Fruit fly (Drosophila melanogaster) whole organism, embryonic: Measurements from ENCODE around the gene CG15818.
A peak's percentile ranks its signal among the peaks of the same experiment; 100 is the strongest.

Source experiments
- BEAF-32 ChIP-seq: fragments of 200-800 bp; sonication (Bioruptor generic); optimal IDR thresholded peaks from 3 replicates; lab custom pipeline; 2017; ENCODE audit warnings: missing biosample characterization, missing genetic modification characterization, mild to moderate bottlenecking, moderate library complexity, missing genetic modification reagents
- CG10321 ChIP-seq: fragments of 200-800 bp; sonication (Bioruptor generic); IDR thresholded peaks from 2 replicates; pipeline ENCODE4 v1.3.6; 2022; ENCODE audit warnings: missing biosample characterization, missing genetic modification characterization
- CG10654 ChIP-seq: fragments of 200-800 bp; sonication (Bioruptor generic); optimal IDR thresholded peaks from 2 replicates; lab custom pipeline; 2016; ENCODE audit warnings: missing biosample characterization, missing genetic modification characterization
- CG11696 ChIP-seq: fragments of 200-800 bp; sonication (Bioruptor generic); IDR thresholded peaks from 2 replicates; pipeline ENCODE4 v1.3.6; 2022; ENCODE audit warnings: missing biosample characterization, missing genetic modification characterization
- CG12155 ChIP-seq: fragments of 200-800 bp; sonication (Bioruptor generic); optimal IDR thresholded peaks from 3 replicates; lab custom pipeline; 2016; ENCODE audit warnings: missing biosample characterization, missing genetic modification characterization
- CG13624 ChIP-seq: fragments of 200-800 bp; sonication (Bioruptor generic); optimal IDR thresholded peaks from 2 replicates; lab custom pipeline; 2016; ENCODE audit warnings: missing biosample characterization, missing genetic modification characterization
- CG14667 ChIP-seq: fragments of 200-800 bp; sonication (Bioruptor generic); IDR thresholded peaks from 2 replicates; pipeline ENCODE4 v1.3.6; 2022; ENCODE audit warnings: missing biosample characterization, missing genetic modification characterization
- CG14710 ChIP-seq: fragments of 200-800 bp; sonication (Bioruptor generic); optimal IDR thresholded peaks from 3 replicates; lab custom pipeline; 2019; ENCODE audit warnings: missing biosample characterization, mild to moderate bottlenecking, missing genetic modification characterization, moderate library complexity
- CG15479 ChIP-seq: fragments of 200-800 bp; sonication (Bioruptor generic); optimal IDR thresholded peaks from 3 replicates; lab custom pipeline; 2019; ENCODE audit warnings: missing biosample characterization, mild to moderate bottlenecking, missing genetic modification characterization, moderate library complexity
- CG18599 ChIP-seq: fragments of 200-800 bp; sonication (Bioruptor generic); optimal IDR thresholded peaks from 3 replicates; lab custom pipeline; 2017; ENCODE audit warnings: missing biosample characterization, missing genetic modification characterization, mild to moderate bottlenecking, moderate library complexity, missing genetic modification reagents
- CG2116 ChIP-seq: fragments of 200-800 bp; sonication (Bioruptor generic); optimal IDR thresholded peaks from 3 replicates; lab custom pipeline; 2018; ENCODE audit warnings: missing biosample characterization, mild to moderate bottlenecking, missing genetic modification characterization
- CG32532 ChIP-seq: fragments of 200-800 bp; sonication (Bioruptor generic); IDR thresholded peaks from 2 replicates; pipeline ENCODE4 v1.3.6; 2022; ENCODE audit warnings: missing biosample characterization, missing genetic modification characterization
- CG4282 ChIP-seq: fragments of 200-800 bp; sonication (Bioruptor generic); optimal IDR thresholded peaks from 2 replicates; lab custom pipeline; 2016; ENCODE audit warnings: missing biosample characterization, missing genetic modification characterization
- CG4424 ChIP-seq: fragments of 200-800 bp; sonication (Bioruptor generic); optimal IDR thresholded peaks from 3 replicates; lab custom pipeline; 2016; ENCODE audit warnings: missing biosample characterization, missing genetic modification characterization
- CG4854 ChIP-seq: fragments of 200-800 bp; sonication (Bioruptor generic); optimal IDR thresholded peaks from 2 replicates; lab custom pipeline; 2016; ENCODE audit warnings: missing biosample characterization, missing genetic modification characterization, inconsistent platforms
- CG9932 ChIP-seq: fragments of 200-800 bp; sonication (Bioruptor generic); IDR thresholded peaks from 2 replicates; pipeline ENCODE4 v1.3.6; 2022; ENCODE audit warnings: missing biosample characterization, missing genetic modification characterization
- Chrac-16 ChIP-seq: fragments of 200-800 bp; sonication (Bioruptor generic); optimal IDR thresholded peaks from 3 replicates; lab custom pipeline; 2016; ENCODE audit warnings: missing biosample characterization, missing genetic modification characterization
- Dad ChIP-seq: fragments of 200-800 bp; sonication (Bioruptor generic); optimal IDR thresholded peaks from 3 replicates; lab custom pipeline; 2016; ENCODE audit warnings: missing biosample characterization, missing genetic modification characterization
- Gug ChIP-seq: fragments of 200-800 bp; sonication (Bioruptor generic); IDR thresholded peaks from 4 replicates; pipeline ENCODE4 v1.3.6; 2022; ENCODE audit warnings: missing biosample characterization, missing genetic modification characterization
- HLHmδ ChIP-seq: fragments of 200-800 bp; sonication (Bioruptor generic); optimal IDR thresholded peaks from 2 replicates; lab custom pipeline; 2018; ENCODE audit warnings: missing biosample characterization, mild to moderate bottlenecking, missing genetic modification characterization, moderate library complexity
- MTF-1 ChIP-seq: fragments of 200-800 bp; sonication (Bioruptor generic); optimal IDR thresholded peaks from 2 replicates; lab custom pipeline; 2018; ENCODE audit warnings: missing biosample characterization, mild to moderate bottlenecking, missing genetic modification characterization, borderline replicate concordance
- Med ChIP-seq: fragments of 200-800 bp; sonication (Bioruptor generic); peaks from one replicate; lab custom pipeline; 2016; ENCODE audit warnings: missing biosample characterization, missing genetic modification characterization, mild to moderate bottlenecking, inconsistent platforms, moderate library complexity
- Myb ChIP-seq: fragments of 200-800 bp; sonication (Bioruptor generic); optimal IDR thresholded peaks from 2 replicates; lab custom pipeline; 2016; ENCODE audit warnings: missing biosample characterization, missing genetic modification characterization
- Rfx ChIP-seq: fragments of 200-800 bp; sonication (Bioruptor generic); IDR thresholded peaks from 2 replicates; pipeline ENCODE4 v1.3.6; 2022; ENCODE audit warnings: missing biosample characterization, missing genetic modification characterization
- Scr ChIP-seq: fragments of 200-800 bp; sonication (Bioruptor generic); IDR thresholded peaks from 2 replicates; pipeline ENCODE4 v1.3.6; 2022; ENCODE audit warnings: missing biosample characterization, missing genetic modification characterization; ENCODE audit not compliant: partially characterized antibody
- Side ChIP-seq: fragments of 200-800 bp; sonication (Bioruptor generic); optimal IDR thresholded peaks from 2 replicates; lab custom pipeline; 2016; ENCODE audit warnings: missing biosample characterization, missing genetic modification characterization
- al ChIP-seq: fragments of 200-800 bp; sonication (Bioruptor generic); IDR thresholded peaks from 2 replicates; pipeline ENCODE4 v1.3.6; 2022; ENCODE audit warnings: missing biosample characterization, missing genetic modification characterization
- bcd ChIP-seq: fragments of 200-800 bp; sonication (Bioruptor generic); optimal IDR thresholded peaks from 2 replicates; lab custom pipeline; 2017; ENCODE audit warnings: missing biosample characterization, mild to moderate bottlenecking, missing genetic modification characterization
- cg ChIP-seq: fragments of 200-800 bp; sonication (Bioruptor generic); optimal IDR thresholded peaks from 3 replicates; lab custom pipeline; 2019; ENCODE audit warnings: missing biosample characterization, mild to moderate bottlenecking, missing genetic modification characterization, moderate library complexity
- chinmo ChIP-seq: fragments of 200-800 bp; sonication (Bioruptor generic); IDR thresholded peaks from 4 replicates; pipeline ENCODE4 v1.3.6; 2022; ENCODE audit warnings: missing biosample characterization, missing genetic modification characterization; ENCODE audit not compliant: partially characterized antibody
- dimm ChIP-seq: fragments of 200-800 bp; sonication (Bioruptor generic); IDR thresholded peaks from 2 replicates; pipeline ENCODE4 v1.3.6; 2022; ENCODE audit warnings: missing biosample characterization, missing genetic modification characterization
- en ChIP-seq: fragments of 200-800 bp; sonication (Bioruptor generic); optimal IDR thresholded peaks from 2 replicates; lab custom pipeline; 2016; ENCODE audit warnings: missing biosample characterization, missing genetic modification characterization
- gem ChIP-seq: fragments of 200-800 bp; sonication (Bioruptor generic); optimal IDR thresholded peaks from 2 replicates; lab custom pipeline; 2019; ENCODE audit warnings: missing biosample characterization, mild to moderate bottlenecking, missing genetic modification characterization, moderate library complexity
- lbe ChIP-seq: fragments of 200-800 bp; sonication (Bioruptor generic); optimal IDR thresholded peaks from 2 replicates; lab custom pipeline; 2016; ENCODE audit warnings: missing biosample characterization, mild to moderate bottlenecking, missing genetic modification characterization
- lmd ChIP-seq: fragments of 200-800 bp; sonication (Bioruptor generic); IDR thresholded peaks from 2 replicates; pipeline ENCODE4 v1.3.6; 2022; ENCODE audit warnings: missing biosample characterization, missing genetic modification characterization
- luna ChIP-seq: fragments of 200-800 bp; sonication (Bioruptor generic); optimal IDR thresholded peaks from 2 replicates; lab custom pipeline; 2016; ENCODE audit warnings: missing biosample characterization, missing genetic modification characterization
- row ChIP-seq: fragments of 200-800 bp; sonication (Bioruptor generic); IDR thresholded peaks from 3 replicates; pipeline ENCODE4 v1.3.6; 2022; ENCODE audit warnings: missing biosample characterization, missing genetic modification characterization
- sc ChIP-seq, 3 experiments: fragments of >200 bp in 2 of 3; fragments of 200-800 bp in 1 of 3; sonication (Bioruptor generic) in 1 of 3; optimal IDR thresholded peaks; 2 replicates in 2 of 3; 3 replicates in 1 of 3; lab custom pipeline; 2017; ENCODE audit warnings: mild to moderate bottlenecking in 1 of 3, missing biosample characterization in 1 of 3, missing genetic modification characterization in 1 of 3, missing genetic modification reagents in 1 of 3
- slbo ChIP-seq: fragments of 200-800 bp; sonication (Bioruptor generic); IDR thresholded peaks from 2 replicates; pipeline ENCODE4 v1.3.6; 2022; ENCODE audit warnings: missing biosample characterization, missing genetic modification characterization
- sob ChIP-seq: fragments of 200-800 bp; sonication (Bioruptor generic); IDR thresholded peaks from 2 replicates; pipeline ENCODE4 v1.3.6; 2022; ENCODE audit warnings: missing biosample characterization, missing genetic modification characterization
- toy ChIP-seq: fragments of 200-800 bp; sonication (Bioruptor generic); IDR thresholded peaks from 2 replicates; pipeline ENCODE4 v1.3.6; 2022; ENCODE audit warnings: missing biosample characterization, missing genetic modification characterization
- yki ChIP-seq: fragments of >200 bp; optimal IDR thresholded peaks from 3 replicates; lab custom pipeline; 2018
- zen2 ChIP-seq: fragments of 200-800 bp; sonication (Bioruptor generic); IDR thresholded peaks from 3 replicates; pipeline ENCODE4 v1.3.6; 2022; ENCODE audit warnings: missing biosample characterization, missing genetic modification characterization; ENCODE audit not compliant: partially characterized antibody

The CG15818 gene

DNA sequence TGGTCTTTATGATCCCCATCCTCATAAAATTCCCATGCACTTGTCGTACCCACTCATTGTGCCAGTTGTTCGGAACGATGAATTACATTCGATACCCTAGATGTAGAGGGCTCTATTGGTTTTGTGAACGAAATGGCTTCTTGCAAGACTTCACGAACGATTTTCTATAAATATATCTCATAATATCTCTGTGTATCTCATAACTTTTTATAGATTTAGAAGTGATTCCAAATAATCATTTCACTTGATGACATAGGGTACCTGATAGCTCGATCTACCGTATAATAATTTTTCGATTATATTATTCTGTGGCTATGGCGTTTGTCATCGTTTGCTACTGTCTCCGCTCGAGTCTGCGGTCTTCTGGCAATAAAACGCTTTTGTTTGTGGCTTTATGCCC is 13.7 kb upstream of the CG15818 start (continued):
- TF ChIP-seq CG2116 = no peak
- TF ChIP-seq CG4282 (GFP tag; lab: Kevin White, UChicago) = no peak
- TF ChIP-seq Side (GFP tag; lab: Kevin White, UChicago) = peak; percentile 60
- 0 out of 2 replicates have a peak, but pooled peaks have one; percentile 45 for TF ChIP-seq toy (GFP tag; lab: Robert Waterston, UW)
- no peak for TF ChIP-seq luna (GFP tag; lab: Kevin White, UChicago)
- TF ChIP-seq CG10654 = peak; percentile 41
- TF ChIP-seq Dad = peak; percentile 3
- peak; percentile 42 for TF ChIP-seq CG12155 (GFP tag; lab: Kevin White, UChicago)
- TF ChIP-seq cg = no peak
- no peak for TF ChIP-seq HLHmδ (GFP tag; lab: Kevin White, UChicago)
- TF ChIP-seq sc (optimal IDR thresholded peaks at IDR 0.05; lab: Kevin White, UChicago) = no peak
- TF ChIP-seq sc (GFP tag; optimal IDR thresholded peaks at IDR 0.05; lab: Kevin White, UChicago) = peak; percentile 6
- TF ChIP-seq Myb (GFP tag; lab: Kevin White, UChicago) = peak; percentile 11
- TF ChIP-seq zen2 = no peak
- no peak for TF ChIP-seq lbe (GFP tag; lab: Kevin White, UChicago)
- TF ChIP-seq en = peak; percentile 29
- TF ChIP-seq chinmo (GFP tag; lab: Robert Waterston, UW) = no peak
- peak; percentile 53 for TF ChIP-seq CG13624 (GFP tag; lab: Kevin White, UChicago)
- TF ChIP-seq Scr (GFP tag; lab: Robert Waterston, UW) = no peak
- peak; percentile 31 for TF ChIP-seq CG4854 (GFP tag; lab: Kevin White, UChicago)
- TF ChIP-seq CG10321 = 0 out of 2 replicates have a peak, but pooled peaks have one; percentile 20
- TF ChIP-seq Chrac-16 (GFP tag; lab: Kevin White, UChicago) = peak; percentile 49
- peak; percentile 17 for TF ChIP-seq CG14710 (tag; lab: Kevin White, UChicago)
- TF ChIP-seq CG4424 (GFP tag; lab: Kevin White, UChicago) = peak; percentile 53
- no peak for TF ChIP-seq CG15479 (GFP tag; lab: Kevin White, UChicago)
- peak; percentile 78 for TF ChIP-seq Gug (GFP tag; lab: Robert Waterston, UW)
- TF ChIP-seq, all 482 proteins: peak for 277

- TF ChIP-seq CG32532 (GFP tag; lab: Robert Waterston, UW) (peak; percentile 28; the same call in 1 of the 2 replicates), Scr (GFP tag; lab: Robert Waterston, UW) (no peak), al (GFP tag; lab: Robert Waterston, UW) (peak; percentile 45; the same call in 1 of the 2 replicates), row (GFP tag; lab: Robert Waterston, UW) (peak; percentile 28; the same call in 2 of the 3 replicates), CG11696 (0 out of 2 replicates have a peak, but pooled peaks have one; percentile 25), CG18599 (GFP tag; lab: Kevin White, UChicago) (no peak), CG10321 (no peak), CG9932 (GFP tag; lab: Robert Waterston, UW) (peak; percentile 53), CG14710 (tag; lab: Kevin White, UChicago) (no peak), CG14667 (no peak), Med (GFP tag; lab: Kevin White, UChicago) (peak; percentile 44), yki (lab: Kevin White, UChicago) (no peak), bcd (no peak), slbo (GFP tag; lab: Robert Waterston, UW) (peak; percentile 55), Rfx (GFP tag; lab: Robert Waterston, UW) (peak; percentile 49), sob (peak; percentile 11; the same call in 1 of the 2 replicates), BEAF-32 (GFP tag; lab: Kevin White, UChicago) (no peak), MTF-1 (GFP tag; lab: Kevin White, UChicago) (no peak), lmd (GFP tag; lab: Robert Waterston, UW) (no peak), gem (tag; lab: Kevin White, UChicago) (peak; percentile 23), dimm (GFP tag; lab: Robert Waterston, UW) (no peak)
These were observed 13.0 kb upstream of the CG15818 start for dm6 chr2L:7397746-7398145.
